Fruit fly (Drosophila melanogaster) whole organism, embryonic: ENCODE measurements around the gene Gorab.

Experiments
- Ada2b ChIP-seq: fragments of 200-800 bp; sonication (Bioruptor generic); IDR thresholded peaks from 2 replicates; pipeline ENCODE4 v1.3.6; 2022; ENCODE audit warnings: missing biosample characterization, missing genetic modification characterization
- Adf1 ChIP-seq: fragments of 200-800 bp; sonication (Bioruptor generic); IDR thresholded peaks from 2 replicates; pipeline ENCODE4 v1.3.6; 2022; ENCODE audit warnings: missing biosample characterization, missing genetic modification characterization
- Atf3 ChIP-seq: fragments of 200-800 bp; sonication (Bioruptor generic); optimal IDR thresholded peaks from 3 replicates; lab custom pipeline; 2016; ENCODE audit warnings: missing biosample characterization, missing genetic modification characterization
- Bteb2 ChIP-seq: fragments of 200-800 bp; sonication (Bioruptor generic); optimal IDR thresholded peaks from 2 replicates; lab custom pipeline; 2016; ENCODE audit warnings: missing biosample characterization, missing genetic modification characterization
- CG10565 ChIP-seq: fragments of 200-800 bp; sonication (Bioruptor generic); optimal IDR thresholded peaks from 3 replicates; lab custom pipeline; 2016; ENCODE audit warnings: missing biosample characterization, mild to moderate bottlenecking, missing genetic modification characterization
- CG11085 ChIP-seq: fragments of 200-800 bp; sonication (Bioruptor generic); IDR thresholded peaks from 2 replicates; pipeline ENCODE4 v1.3.6; 2022; ENCODE audit warnings: missing biosample characterization, missing genetic modification characterization
- CG11456 ChIP-seq: fragments of 200-800 bp; sonication (Bioruptor generic); IDR thresholded peaks from 3 replicates; pipeline ENCODE4 v1.3.6; 2022; ENCODE audit warnings: missing biosample characterization, missing genetic modification characterization
- CG12071 ChIP-seq: fragments of 200-800 bp; sonication (Bioruptor generic); optimal IDR thresholded peaks from 3 replicates; lab custom pipeline; 2018; ENCODE audit warnings: missing biosample characterization, mild to moderate bottlenecking, missing genetic modification characterization
- CG12104 ChIP-seq: fragments of 200-800 bp; sonication (Bioruptor generic); optimal IDR thresholded peaks from 3 replicates; lab custom pipeline; 2016; ENCODE audit warnings: missing biosample characterization, missing genetic modification characterization
- CG13287 ChIP-seq: fragments of 200-800 bp; sonication (Bioruptor generic); IDR thresholded peaks from 2 replicates; pipeline ENCODE4 v1.3.6; 2022; ENCODE audit warnings: missing biosample characterization, missing genetic modification characterization; ENCODE audit not compliant: partially characterized antibody
- CG15011 ChIP-seq: fragments of 200-800 bp; sonication (Bioruptor generic); optimal IDR thresholded peaks from 3 replicates; lab custom pipeline; 2018; ENCODE audit warnings: missing biosample characterization, mild to moderate bottlenecking, missing genetic modification characterization
- CG18619 ChIP-seq: fragments of 200-800 bp; sonication (Bioruptor generic); optimal IDR thresholded peaks from 3 replicates; lab custom pipeline; 2017; ENCODE audit warnings: missing biosample characterization, mild to moderate bottlenecking, missing genetic modification characterization
- CG2712 ChIP-seq: fragments of 200-800 bp; optimal IDR thresholded peaks from 3 replicates; lab custom pipeline; 2019; ENCODE audit warnings: missing biosample characterization, mild to moderate bottlenecking, missing genetic modification characterization, moderate library complexity
- CG30403 ChIP-seq: fragments of 200-800 bp; sonication (Bioruptor generic); optimal IDR thresholded peaks from 3 replicates; lab custom pipeline; 2016; ENCODE audit warnings: missing biosample characterization, missing genetic modification characterization
- CG3838 ChIP-seq: fragments of 200-800 bp; sonication (Bioruptor generic); optimal IDR thresholded peaks from 3 replicates; lab custom pipeline; 2016; ENCODE audit warnings: missing biosample characterization, missing genetic modification characterization
- CG3847 ChIP-seq: fragments of 200-800 bp; sonication (Bioruptor generic); IDR thresholded peaks from 2 replicates; pipeline ENCODE4 v1.3.6; 2022; ENCODE audit warnings: missing biosample characterization, missing genetic modification characterization
- CG42726 ChIP-seq: fragments of 200-800 bp; sonication (Bioruptor generic); IDR thresholded peaks from 2 replicates; pipeline ENCODE4 v1.3.6; 2022; ENCODE audit warnings: missing biosample characterization, missing genetic modification characterization; ENCODE audit not compliant: partially characterized antibody
- CG4328 ChIP-seq: fragments of 200-800 bp; sonication (Bioruptor generic); optimal IDR thresholded peaks from 3 replicates; lab custom pipeline; 2017; ENCODE audit warnings: missing biosample characterization, missing genetic modification reagents, missing genetic modification characterization
- CG5245 ChIP-seq: fragments of 200-800 bp; sonication (Bioruptor generic); optimal IDR thresholded peaks from 3 replicates; lab custom pipeline; 2016; ENCODE audit warnings: missing biosample characterization, missing genetic modification characterization
- CG5953 ChIP-seq: fragments of 200-800 bp; sonication (Bioruptor generic); IDR thresholded peaks from 2 replicates; pipeline ENCODE4 v1.3.6; 2022; ENCODE audit warnings: missing biosample characterization, missing genetic modification characterization
- CG8290 ChIP-seq, 3 experiments: fragments of 200-800 bp; sonication (Bioruptor generic); optimal IDR thresholded peaks; 2 replicates each; lab custom pipeline; 2016 to 2019; ENCODE audit warnings: missing biosample characterization in 3 of 3, missing genetic modification characterization in 3 of 3, mild to moderate bottlenecking in 2 of 3, moderate library complexity in 1 of 3
- D ChIP-seq, 2 experiments: fragments of 200-800 bp in 1 of 2; fragments of >200 bp in 1 of 2; sonication (Bioruptor generic) in 1 of 2; optimal IDR thresholded peaks; 2 replicates in 1 of 2; 3 replicates in 1 of 2; lab custom pipeline; 2017; ENCODE audit warnings: mild to moderate bottlenecking in 1 of 2, missing biosample characterization in 1 of 2, missing genetic modification characterization in 1 of 2, missing genetic modification reagents in 1 of 2
- Doc2 ChIP-seq: fragments of 200-800 bp; sonication (Bioruptor generic); IDR thresholded peaks from 2 replicates; pipeline ENCODE4 v1.3.6; 2022; ENCODE audit warnings: missing biosample characterization, missing genetic modification characterization
- Fer1 ChIP-seq: fragments of 200-800 bp; sonication (Bioruptor generic); optimal IDR thresholded peaks from 2 replicates; lab custom pipeline; 2017; ENCODE audit warnings: missing biosample characterization, mild to moderate bottlenecking, missing genetic modification characterization
- Fer3 ChIP-seq: fragments of 200-800 bp; sonication (Bioruptor generic); optimal IDR thresholded peaks from 2 replicates; lab custom pipeline; 2018; ENCODE audit warnings: missing biosample characterization, mild to moderate bottlenecking, missing genetic modification characterization, moderate library complexity
- HLHmδ ChIP-seq: fragments of 200-800 bp; sonication (Bioruptor generic); optimal IDR thresholded peaks from 2 replicates; lab custom pipeline; 2018; ENCODE audit warnings: missing biosample characterization, mild to moderate bottlenecking, missing genetic modification characterization, moderate library complexity
- HmgZ ChIP-seq: fragments of 200-800 bp; sonication (Bioruptor generic); optimal IDR thresholded peaks from 2 replicates; lab custom pipeline; 2018; ENCODE audit warnings: missing biosample characterization, mild to moderate bottlenecking, missing genetic modification characterization
- Hmx ChIP-seq: fragments of 200-800 bp; sonication (Bioruptor generic); optimal IDR thresholded peaks from 2 replicates; lab custom pipeline; 2016; ENCODE audit warnings: missing biosample characterization, missing genetic modification characterization
- Hr51 ChIP-seq, 2 experiments: fragments of 200-800 bp; sonication (Bioruptor generic); optimal IDR thresholded peaks; 2 replicates in 1 of 2; 3 replicates in 1 of 2; lab custom pipeline; 2016 to 2018; ENCODE audit warnings: missing biosample characterization in 2 of 2, missing genetic modification characterization in 2 of 2, mild to moderate bottlenecking in 1 of 2, moderate library complexity in 1 of 2
- Jarid2 ChIP-seq: fragments of 200-800 bp; sonication (Bioruptor generic); optimal IDR thresholded peaks from 3 replicates; lab custom pipeline; 2017; ENCODE audit warnings: mild to moderate bottlenecking, missing biosample characterization, missing genetic modification reagents, missing genetic modification characterization
- Lhr ChIP-seq: fragments of 200-800 bp; sonication (Bioruptor generic); optimal IDR thresholded peaks from 3 replicates; lab custom pipeline; 2017; ENCODE audit warnings: mild to moderate bottlenecking, missing biosample characterization, missing genetic modification reagents, missing genetic modification characterization
- Pdp1 ChIP-seq, 2 experiments: fragments of 200-800 bp; sonication (Bioruptor generic); optimal IDR thresholded peaks; 3 replicates each; lab custom pipeline; 2016; ENCODE audit warnings: missing biosample characterization in 2 of 2, missing genetic modification characterization in 2 of 2, mild to moderate bottlenecking in 1 of 2, moderate library complexity in 1 of 2
- Taf1 ChIP-seq: fragments of 200-800 bp; sonication (Bioruptor generic); IDR thresholded peaks from 2 replicates; pipeline ENCODE4 v1.3.6; 2022; ENCODE audit warnings: missing biosample characterization, missing genetic modification characterization
- Usf ChIP-seq: fragments of 200-800 bp; sonication (Bioruptor generic); optimal IDR thresholded peaks from 2 replicates; lab custom pipeline; 2017; ENCODE audit warnings: missing genotype, missing biosample characterization, missing genetic modification characterization
- ato ChIP-seq: fragments of 200-800 bp; sonication (Bioruptor generic); IDR thresholded peaks from 2 replicates; pipeline ENCODE4 v1.3.6; 2022; ENCODE audit warnings: missing biosample characterization, missing genetic modification characterization; ENCODE audit not compliant: partially characterized antibody
- danr ChIP-seq: fragments of 200-800 bp; sonication (Bioruptor generic); IDR thresholded peaks from 2 replicates; pipeline ENCODE4 v1.3.6; 2022; ENCODE audit warnings: missing biosample characterization, missing genetic modification characterization
- dmrt99B ChIP-seq: fragments of 200-800 bp; sonication (Bioruptor generic); optimal IDR thresholded peaks from 2 replicates; lab custom pipeline; 2018; ENCODE audit warnings: missing biosample characterization, mild to moderate bottlenecking, missing genetic modification characterization, moderate library complexity
- ewg ChIP-seq: fragments of 200-800 bp; sonication (Bioruptor generic); optimal IDR thresholded peaks from 3 replicates; lab custom pipeline; 2017; ENCODE audit warnings: mild to moderate bottlenecking, missing biosample characterization, missing genetic modification reagents, missing genetic modification characterization
- fd3F ChIP-seq: fragments of 200-800 bp; sonication (Bioruptor generic); optimal IDR thresholded peaks from 2 replicates; lab custom pipeline; 2018; ENCODE audit warnings: missing biosample characterization, mild to moderate bottlenecking, missing genetic modification characterization, moderate library complexity
- ftz-f1 ChIP-seq: fragments of 200-800 bp; sonication (Bioruptor generic); optimal IDR thresholded peaks from 2 replicates; lab custom pipeline; 2016; ENCODE audit warnings: missing biosample characterization, missing genetic modification characterization
- inv ChIP-seq: fragments of 200-800 bp; sonication (Bioruptor generic); IDR thresholded peaks from 2 replicates; pipeline ENCODE4 v1.3.6; 2022; ENCODE audit warnings: missing biosample characterization, missing genetic modification characterization; ENCODE audit not compliant: partially characterized antibody
- kni ChIP-seq: fragments of 200-800 bp; sonication (Bioruptor generic); optimal IDR thresholded peaks from 3 replicates; lab custom pipeline; 2017; ENCODE audit warnings: mild to moderate bottlenecking, missing biosample characterization, missing genetic modification reagents, missing genetic modification characterization
- nmo ChIP-seq: fragments of 200-800 bp; sonication (Bioruptor generic); optimal IDR thresholded peaks from 2 replicates; lab custom pipeline; 2018; ENCODE audit warnings: missing biosample characterization, mild to moderate bottlenecking, missing genetic modification characterization, moderate library complexity
- odd ChIP-seq: fragments of 200-800 bp; sonication (Bioruptor generic); optimal IDR thresholded peaks from 2 replicates; lab custom pipeline; 2017; ENCODE audit warnings: missing biosample characterization, mild to moderate bottlenecking, missing genetic modification characterization
- otp ChIP-seq: fragments of 200-800 bp; sonication (Bioruptor generic); IDR thresholded peaks from 3 replicates; pipeline ENCODE4, ENCODE4 v1.3.6; 2022; ENCODE audit warnings: missing biosample characterization, missing genetic modification characterization
- peb ChIP-seq: fragments of 200-800 bp; sonication (Bioruptor generic); IDR thresholded peaks from 2 replicates; pipeline ENCODE4 v1.3.6; 2022; ENCODE audit warnings: missing biosample characterization, missing genetic modification characterization
- tll ChIP-seq, 2 experiments: fragments of 200-800 bp in 1 of 2; fragments of >200 bp in 1 of 2; sonication (Bioruptor generic) in 1 of 2; optimal IDR thresholded peaks; 2 replicates each; lab custom pipeline; 2017 to 2019; ENCODE audit warnings: missing biosample characterization in 2 of 2, missing genetic modification characterization in 2 of 2, mild to moderate bottlenecking in 1 of 2, moderate library complexity in 1 of 2
- ttk ChIP-seq: fragments of 200-800 bp; sonication (Bioruptor generic); IDR thresholded peaks from 2 replicates; pipeline ENCODE4 v2.1.2; 2022; ENCODE audit warnings: missing biosample characterization, missing genetic modification characterization
- wor ChIP-seq: fragments of 200-800 bp; sonication (Bioruptor generic); IDR thresholded peaks from 2 replicates; pipeline ENCODE4 v1.3.6; 2022; ENCODE audit warnings: missing biosample characterization, missing genetic modification characterization

Gene Gorab

dm6 chr3L:17419103-17419741 is 9.4 kb downstream of the Gorab start (continued):
- TF ChIP-seq Ada2b (no peak), ttk (GFP tag; lab: Robert Waterston, UW) (no peak), peb (GFP tag; lab: Robert Waterston, UW) (no peak), CG10565 (GFP tag; lab: Kevin White, UChicago) (no peak), CG5245 (GFP tag; lab: Kevin White, UChicago) (no peak), CG2712 (tag; lab: Kevin White, UChicago) (no peak), Adf1 (GFP tag; lab: Robert Waterston, UW) (no peak), CG42726 (no peak), Usf (GFP tag; lab: Kevin White, UChicago) (no peak), CG13287 (GFP tag; lab: Robert Waterston, UW) (no peak), fd3F (GFP tag; lab: Kevin White, UChicago) (no peak), odd (GFP tag; lab: Kevin White, UChicago) (no peak), HLHmδ (GFP tag; lab: Kevin White, UChicago) (no peak), Doc2 (GFP tag; lab: Robert Waterston, UW) (no peak), danr (GFP tag; lab: Robert Waterston, UW) (no peak), Fer3 (tag; lab: Kevin White, UChicago) (no peak), D (optimal IDR thresholded peaks at IDR 0.05; lab: Kevin White, UChicago) (no peak), D (GFP tag; optimal IDR thresholded peaks at IDR 0.05; lab: Kevin White, UChicago) (no peak), ftz-f1 (GFP tag; lab: Kevin White, UChicago) (no peak), CG8290 (GFP tag; optimal IDR thresholded peaks at IDR 0.05; lab: Kevin White, UChicago) (no peak), CG8290 (tag; optimal IDR thresholded peaks at IDR 0.05; lab: Kevin White, UChicago) (peak in 1 of 2 experiments; percentile 41), nmo (GFP tag; lab: Kevin White, UChicago) (no peak), ewg (no peak), Pdp1 (GFP tag; optimal IDR thresholded peaks at IDR 0.05; lab: Kevin White, UChicago) (peak in 1 of 2 experiments; percentile 6), CG11456 (no peak), CG30403 (GFP tag; lab: Kevin White, UChicago) (no peak), inv (no peak), HmgZ (no peak), CG3847 (GFP tag; lab: Robert Waterston, UW) (no peak), CG12104 (no peak), Taf1 (GFP tag; lab: Robert Waterston, UW) (no peak), CG5953 (GFP tag; lab: Robert Waterston, UW) (no peak), CG3838 (GFP tag; lab: Kevin White, UChicago) (no peak), CG12071 (GFP tag; lab: Kevin White, UChicago) (no peak), Lhr (GFP tag; lab: Kevin White, UChicago) (no peak), dmrt99B (tag; lab: Kevin White, UChicago) (no peak), Fer1 (GFP tag; lab: Kevin White, UChicago) (no peak), Jarid2 (GFP tag; lab: Kevin White, UChicago) (no peak), CG11085 (GFP tag; lab: Robert Waterston, UW) (no peak), CG4328 (no peak), Atf3 (no peak), tll (GFP tag; optimal IDR thresholded peaks at IDR 0.05; lab: Kevin White, UChicago) (peak in 1 of 2 experiments; percentile 61), ato (GFP tag; lab: Robert Waterston, UW) (no peak), CG15011 (GFP tag; lab: Kevin White, UChicago) (no peak), Bteb2 (GFP tag; lab: Kevin White, UChicago) (no peak), Hmx (GFP tag; lab: Kevin White, UChicago) (no peak), wor (GFP tag; lab: Robert Waterston, UW) (no peak), otp (GFP tag; lab: Robert Waterston, UW) (no peak), CG18619 (no peak), Hr51 (GFP tag; optimal IDR thresholded peaks at IDR 0.05; lab: Kevin White, UChicago) (no peak), kni (GFP tag; lab: Kevin White, UChicago) (no peak)
